Fruit fly (Drosophila melanogaster) whole organism, prepupa: ENCODE data around the gene Grp170.
A peak's percentile ranks its signal among the peaks of the same experiment; 100 is the strongest.

Source experiments
- Blimp-1 ChIP-seq: fragments of 200-800 bp; sonication (Bioruptor generic); optimal IDR thresholded peaks from 3 replicates; lab custom pipeline; 2017; ENCODE audit warnings: missing biosample characterization, missing genetic modification characterization, mild to moderate bottlenecking, moderate library complexity, missing genetic modification reagents
- CG10669 ChIP-seq: fragments of 200-800 bp; sonication (Bioruptor generic); optimal IDR thresholded peaks from 3 replicates; lab custom pipeline; 2018; ENCODE audit warnings: missing biosample characterization, mild to moderate bottlenecking, missing genetic modification characterization, moderate library complexity
- CG11294 ChIP-seq: fragments of 200-800 bp; sonication (Bioruptor generic); IDR thresholded peaks from 2 replicates; pipeline ENCODE4 v1.3.6; 2022; ENCODE audit warnings: missing biosample characterization, missing genetic modification characterization
- CG15336 ChIP-seq: fragments of 200-800 bp; sonication (Bioruptor generic); IDR thresholded peaks from 2 replicates; pipeline ENCODE4 v1.3.6; 2022; ENCODE audit warnings: missing biosample characterization, missing genetic modification characterization
- CG1621 ChIP-seq: fragments of 200-800 bp; sonication (Bioruptor generic); optimal IDR thresholded peaks from 3 replicates; lab custom pipeline; 2018; ENCODE audit warnings: missing biosample characterization, mild to moderate bottlenecking, missing genetic modification characterization
- CG16779 ChIP-seq: fragments of 200-800 bp; sonication (Bioruptor generic); optimal IDR thresholded peaks from 3 replicates; lab custom pipeline; 2017; ENCODE audit warnings: missing biosample characterization, mild to moderate bottlenecking, missing genetic modification characterization
- CG3032 ChIP-seq: fragments of 200-800 bp; optimal IDR thresholded peaks from 2 replicates; lab custom pipeline; 2019; ENCODE audit warnings: missing biosample characterization, mild to moderate bottlenecking, missing genetic modification characterization, moderate library complexity
- CG32006 ChIP-seq: fragments of 200-800 bp; sonication (Bioruptor generic); optimal IDR thresholded peaks from 3 replicates; lab custom pipeline; 2017; ENCODE audit warnings: missing biosample characterization, mild to moderate bottlenecking, missing genetic modification characterization
- CG34406 ChIP-seq: fragments of 200-800 bp; sonication (Bioruptor generic); optimal IDR thresholded peaks from 3 replicates; lab custom pipeline; 2016; ENCODE audit warnings: missing biosample characterization, missing genetic modification characterization
- CG3919 ChIP-seq: fragments of 200-800 bp; sonication (Bioruptor generic); optimal IDR thresholded peaks from 3 replicates; lab custom pipeline; 2016; ENCODE audit warnings: missing biosample characterization, missing genetic modification characterization
- CG4318 ChIP-seq: fragments of 200-800 bp; sonication (Bioruptor generic); optimal IDR thresholded peaks from 3 replicates; lab custom pipeline; 2017; ENCODE audit warnings: missing biosample characterization, mild to moderate bottlenecking, missing genetic modification characterization
- CG6163 ChIP-seq: fragments of 200-800 bp; sonication (Bioruptor generic); IDR thresholded peaks from 3 replicates; pipeline ENCODE4 v1.3.6; 2022; ENCODE audit warnings: missing biosample characterization, missing genetic modification characterization
- CG6276 ChIP-seq: fragments of 200-800 bp; sonication (Bioruptor generic); optimal IDR thresholded peaks from 2 replicates; lab custom pipeline; 2017; ENCODE audit warnings: missing biosample characterization, mild to moderate bottlenecking, missing genetic modification characterization
- CG6792 ChIP-seq: fragments of 200-800 bp; sonication (Bioruptor generic); optimal IDR thresholded peaks from 3 replicates; lab custom pipeline; 2016; ENCODE audit warnings: missing biosample characterization, missing genetic modification characterization
- CG6854 ChIP-seq: fragments of 200-800 bp; sonication (Bioruptor generic); optimal IDR thresholded peaks from 2 replicates; lab custom pipeline; 2017; ENCODE audit warnings: missing biosample characterization, mild to moderate bottlenecking, missing genetic modification characterization
- CG7368 ChIP-seq: fragments of 200-800 bp; sonication (Bioruptor generic); optimal IDR thresholded peaks from 3 replicates; lab custom pipeline; 2016; ENCODE audit warnings: missing biosample characterization, missing genetic modification characterization
- CG8119 ChIP-seq: fragments of 200-800 bp; sonication (Bioruptor generic); IDR thresholded peaks from 3 replicates; pipeline ENCODE4 v1.3.6; 2022; ENCODE audit warnings: missing biosample characterization, missing genetic modification characterization
- CG8632 ChIP-seq: fragments of 200-800 bp; sonication (Bioruptor generic); optimal IDR thresholded peaks from 3 replicates; lab custom pipeline; 2016; ENCODE audit warnings: missing biosample characterization, missing genetic modification characterization
- CG9139 ChIP-seq: fragments of 200-800 bp; sonication (Bioruptor generic); optimal IDR thresholded peaks from 3 replicates; lab custom pipeline; 2017; ENCODE audit warnings: missing biosample characterization, mild to moderate bottlenecking, missing genetic modification characterization
- Eip78C ChIP-seq: fragments of 200-800 bp; sonication (Bioruptor generic); peaks from one replicate; lab custom pipeline; 2016; ENCODE audit warnings: missing biosample characterization, missing genetic modification characterization
- Eip93F ChIP-seq: fragments of 200-800 bp; sonication (Bioruptor generic); optimal IDR thresholded peaks from 2 replicates; lab custom pipeline; 2016; ENCODE audit warnings: missing biosample characterization, mild to moderate bottlenecking, missing genetic modification characterization
- Ets21C ChIP-seq: fragments of 200-800 bp; sonication (Bioruptor generic); optimal IDR thresholded peaks from 3 replicates; lab custom pipeline; 2016; ENCODE audit warnings: missing biosample characterization, missing genetic modification characterization
- Ets96B ChIP-seq: fragments of 200-800 bp; optimal IDR thresholded peaks from 2 replicates; lab custom pipeline; 2019; ENCODE audit warnings: missing biosample characterization, mild to moderate bottlenecking, missing genetic modification characterization, moderate library complexity
- Hr4 ChIP-seq: fragments of 200-800 bp; sonication (Bioruptor generic); optimal IDR thresholded peaks from 3 replicates; lab custom pipeline; 2016; ENCODE audit warnings: missing biosample characterization, missing genetic modification characterization
- Lpt ChIP-seq: fragments of 200-800 bp; sonication (Bioruptor generic); optimal IDR thresholded peaks from 3 replicates; lab custom pipeline; 2016; ENCODE audit warnings: missing biosample characterization, missing genetic modification characterization
- Met ChIP-seq: fragments of 200-800 bp; sonication (Bioruptor generic); optimal IDR thresholded peaks from 3 replicates; lab custom pipeline; 2016; ENCODE audit warnings: missing biosample characterization, missing genetic modification characterization
- OdsH ChIP-seq: fragments of 200-800 bp; sonication (Bioruptor generic); optimal IDR thresholded peaks from 3 replicates; lab custom pipeline; 2016; ENCODE audit warnings: missing biosample characterization, missing genetic modification characterization
- Sox102F ChIP-seq: fragments of 200-800 bp; sonication (Bioruptor generic); optimal IDR thresholded peaks from 2 replicates; lab custom pipeline; 2016; ENCODE audit warnings: missing biosample characterization, mild to moderate bottlenecking, missing genetic modification characterization
- Sox14 ChIP-seq: fragments of 200-800 bp; sonication (Bioruptor generic); optimal IDR thresholded peaks from 3 replicates; lab custom pipeline; 2016; ENCODE audit warnings: missing biosample characterization, missing genetic modification characterization
- Sox15 ChIP-seq: fragments of 200-800 bp; sonication (Bioruptor generic); optimal IDR thresholded peaks from 3 replicates; lab custom pipeline; 2016; ENCODE audit warnings: missing biosample characterization, missing genetic modification characterization
- cyc ChIP-seq: fragments of 200-800 bp; sonication (Bioruptor generic); optimal IDR thresholded peaks from 3 replicates; lab custom pipeline; 2016; ENCODE audit warnings: missing biosample characterization, missing genetic modification characterization
- dac ChIP-seq: fragments of 200-800 bp; sonication (Bioruptor generic); optimal IDR thresholded peaks from 2 replicates; lab custom pipeline; 2017; ENCODE audit warnings: missing biosample characterization, mild to moderate bottlenecking, missing genetic modification characterization
- dsx ChIP-seq: fragments of 200-800 bp; optimal IDR thresholded peaks from 3 replicates; lab custom pipeline; 2019; ENCODE audit warnings: missing biosample characterization, mild to moderate bottlenecking, missing genetic modification characterization, moderate library complexity; ENCODE audit not compliant: poor library complexity, severe bottlenecking
- eg ChIP-seq: fragments of 200-800 bp; sonication (Bioruptor generic); IDR thresholded peaks from 3 replicates; pipeline ENCODE4 v1.3.6; 2022; ENCODE audit warnings: missing biosample characterization, missing genetic modification characterization
- esn ChIP-seq: fragments of 200-800 bp; sonication (Bioruptor generic); optimal IDR thresholded peaks from 2 replicates; lab custom pipeline; 2016; ENCODE audit warnings: missing biosample characterization, mild to moderate bottlenecking, missing genetic modification characterization, moderate library complexity
- fd85E ChIP-seq: fragments of 200-800 bp; sonication (Bioruptor generic); optimal IDR thresholded peaks from 3 replicates; lab custom pipeline; 2016; ENCODE audit warnings: missing biosample characterization, missing genetic modification characterization
- fkh ChIP-seq: fragments of 200-800 bp; sonication (Bioruptor generic); optimal IDR thresholded peaks from 3 replicates; lab custom pipeline; 2017; ENCODE audit warnings: missing biosample characterization, mild to moderate bottlenecking, missing genetic modification characterization, moderate library complexity
- net ChIP-seq: fragments of 200-800 bp; sonication (Bioruptor generic); optimal IDR thresholded peaks from 3 replicates; lab custom pipeline; 2016; ENCODE audit warnings: missing biosample characterization, missing genetic modification characterization
- spab ChIP-seq: fragments of 200-800 bp; sonication (Bioruptor generic); optimal IDR thresholded peaks from 2 replicates; lab custom pipeline; 2017; ENCODE audit warnings: missing biosample characterization, mild to moderate bottlenecking, missing genetic modification characterization, missing genetic modification reagents
- ss ChIP-seq, 2 experiments: fragments of 200-800 bp; sonication (Bioruptor generic); optimal IDR thresholded peaks; 2 replicates in 1 of 2; 3 replicates in 1 of 2; lab custom pipeline; 2017 to 2018; ENCODE audit warnings: mild to moderate bottlenecking in 2 of 2, missing biosample characterization in 2 of 2, missing genetic modification characterization in 2 of 2, moderate library complexity in 1 of 2
- svp ChIP-seq: fragments of 200-800 bp; sonication (Bioruptor generic); peaks from one replicate; lab custom pipeline; 2016; ENCODE audit warnings: missing biosample characterization, missing genetic modification characterization
- topi ChIP-seq: fragments of 200-800 bp; sonication (Bioruptor generic); optimal IDR thresholded peaks from 3 replicates; lab custom pipeline; 2016; ENCODE audit warnings: missing biosample characterization, missing genetic modification characterization
- vri ChIP-seq: fragments of 200-800 bp; sonication (Bioruptor generic); optimal IDR thresholded peaks from 3 replicates; lab custom pipeline; 2016; ENCODE audit warnings: missing biosample characterization, mild to moderate bottlenecking, missing genetic modification characterization

Gene Grp170

DNA sequence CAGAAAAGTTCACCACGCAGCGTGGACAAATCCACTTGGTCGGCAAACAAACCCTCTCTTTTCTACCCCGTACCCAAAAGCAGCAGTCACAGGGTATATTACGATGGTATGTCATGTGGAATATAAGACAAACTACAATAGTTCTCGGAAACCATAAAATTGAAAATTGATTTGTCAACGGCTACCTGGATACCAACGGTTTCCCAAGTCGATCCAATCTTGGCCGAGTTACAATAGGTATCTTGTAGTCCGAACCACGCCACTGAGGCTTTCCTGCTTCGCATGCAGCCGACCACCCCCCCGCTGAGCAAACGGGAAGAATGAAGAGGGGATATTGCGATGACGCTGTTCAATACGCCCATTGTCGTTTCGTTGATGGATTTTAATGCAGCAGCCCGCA lies 43.5 kb upstream of the Grp170 start (continued):
- TF ChIP-seq CG6163 (peak; percentile 86), CG34406 (GFP tag; lab: Kevin White, UChicago) (peak; percentile 48), Eip93F (GFP tag; lab: Kevin White, UChicago) (peak; percentile 11), Hr4 (GFP tag; lab: Kevin White, UChicago) (peak; percentile 59), Blimp-1 (GFP tag; lab: Kevin White, UChicago) (no peak), eg (peak; percentile 61), cyc (GFP tag; lab: Kevin White, UChicago) (peak; percentile 80), CG3032 (tag; lab: Kevin White, UChicago) (peak; percentile 65), Ets96B (tag; lab: Kevin White, UChicago) (peak; percentile 54), CG11294 (GFP tag; lab: Robert Waterston, UW) (no peak), Sox15 (GFP tag; lab: Kevin White, UChicago) (peak; percentile 49), OdsH (GFP tag; lab: Kevin White, UChicago) (peak; percentile 52), CG1621 (peak; percentile 41), CG7368 (GFP tag; lab: Kevin White, UChicago) (peak; percentile 74), CG6792 (peak; percentile 66), fd85E (no peak), topi (GFP tag; lab: Kevin White, UChicago) (peak; percentile 76), Sox102F (peak; percentile 69), spab (peak; percentile 36), CG10669 (GFP tag; lab: Kevin White, UChicago) (peak; percentile 56), CG15336 (peak; percentile 57; the same call in 1 of the 2 replicates), net (GFP tag; lab: Kevin White, UChicago) (peak; percentile 44), CG6276 (GFP tag; lab: Kevin White, UChicago) (no peak), svp (peak; percentile 76), dac (GFP tag; lab: Kevin White, UChicago) (no peak)

DNA sequence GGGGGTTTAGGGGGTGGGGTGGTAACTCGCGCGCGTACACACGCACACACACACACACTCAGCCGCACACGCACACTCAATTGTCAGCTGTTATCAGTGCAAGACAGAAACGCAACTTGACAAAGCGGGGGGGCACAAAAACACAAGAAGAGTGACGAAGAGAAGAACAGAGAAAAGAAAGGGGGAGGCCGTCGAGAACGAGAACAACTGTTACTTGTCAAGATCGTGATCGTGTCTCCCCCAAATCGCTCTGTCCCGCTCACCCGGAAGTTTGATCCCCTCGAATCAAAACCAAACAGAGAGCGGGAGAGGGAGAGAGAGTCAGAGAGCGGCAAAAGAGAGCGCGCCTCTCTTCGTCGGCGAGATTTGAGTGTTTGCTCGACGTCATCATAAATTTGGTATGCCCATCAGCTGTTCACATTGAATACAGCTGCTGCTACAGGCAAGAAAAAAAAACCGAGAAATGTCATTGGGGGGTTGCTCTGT lies 42.5 kb upstream of the Grp170 start:
- TF ChIP-seq fd85E (no peak), Ets21C (GFP tag; lab: Kevin White, UChicago) (no peak), topi (GFP tag; lab: Kevin White, UChicago) (peak; percentile 47), ss (GFP tag; optimal IDR thresholded peaks at IDR 0.05; lab: Kevin White, UChicago) (peak; percentile 47 to 52), CG4318 (GFP tag; lab: Kevin White, UChicago) (no peak), CG8632 (no peak), Lpt (peak; percentile 24), OdsH (GFP tag; lab: Kevin White, UChicago) (no peak), CG8119 (GFP tag; lab: Robert Waterston, UW) (0 out of 3 replicates have a peak, but pooled peaks have one; percentile 19), Sox102F (peak; percentile 34), CG6163 (peak; percentile 73; the same call in 2 of the 3 replicates), CG32006 (GFP tag; lab: Kevin White, UChicago) (no peak), Met (peak; percentile 27), dsx (GFP tag; lab: Kevin White, UChicago) (peak; percentile 47), Sox14 (GFP tag; lab: Kevin White, UChicago) (peak; percentile 70), CG1621 (no peak), vri (peak; percentile 77), CG9139 (GFP tag; lab: Kevin White, UChicago) (peak; percentile 33), CG16779 (tag; lab: Kevin White, UChicago) (peak; percentile 16), CG11294 (GFP tag; lab: Robert Waterston, UW) (no peak), eg (0 out of 3 replicates have a peak, but pooled peaks have one; percentile 28), CG15336 (peak; percentile 38; the same call in 1 of the 2 replicates), CG6854 (peak; percentile 91), CG7368 (GFP tag; lab: Kevin White, UChicago) (no peak), svp (peak; percentile 89), CG6276 (GFP tag; lab: Kevin White, UChicago) (peak; percentile 27), CG3032 (tag; lab: Kevin White, UChicago) (no peak), esn (GFP tag; lab: Kevin White, UChicago) (peak; percentile 44), Eip78C (GFP tag; lab: Kevin White, UChicago) (peak; percentile 82), fkh (GFP tag; lab: Kevin White, UChicago) (peak; percentile 71), CG3919 (peak; percentile 24)
